Worm (Caenorhabditis elegans): Measurements from ENCODE around the gene lrr-1.

Gene lrr-1

DNA sequence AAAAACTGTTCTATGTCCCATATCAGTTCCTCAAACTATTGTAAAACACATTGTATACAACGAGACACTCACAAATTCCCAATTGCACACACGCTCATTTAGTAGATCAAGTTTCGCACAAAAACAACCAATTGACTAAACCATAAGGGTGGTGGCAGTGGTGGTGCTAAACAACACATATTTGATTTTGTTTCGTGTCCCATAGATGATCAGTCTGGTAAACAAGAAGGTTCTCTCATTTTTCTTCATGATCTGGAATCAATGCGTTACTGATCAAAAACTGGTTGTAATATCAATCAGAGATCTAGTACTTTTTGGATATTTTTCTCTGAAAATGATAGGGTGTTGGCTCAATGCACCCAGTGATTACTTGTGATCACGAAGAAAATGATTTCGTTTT, 17.7 kb downstream of the lrr-1 start:
- TF ChIP-seq unc-62 (GFP tag; optimal IDR thresholded peaks at IDR 0.05 in 1 of 2) (peak in 1 of 2 experiments; percentile 77), unc-62 (tag; optimal IDR thresholded peaks at IDR 0.05) (no peak), fkh-10 (GFP tag; optimal IDR thresholded peaks at IDR 0.05) (no peak), aly-2 (tag; optimal IDR thresholded peaks at IDR 0.05) (no peak), aha-1 (tag) (peak; percentile 24), nhr-102 (tag; optimal IDR thresholded peaks at IDR 0.05) (no peak)

DNA sequence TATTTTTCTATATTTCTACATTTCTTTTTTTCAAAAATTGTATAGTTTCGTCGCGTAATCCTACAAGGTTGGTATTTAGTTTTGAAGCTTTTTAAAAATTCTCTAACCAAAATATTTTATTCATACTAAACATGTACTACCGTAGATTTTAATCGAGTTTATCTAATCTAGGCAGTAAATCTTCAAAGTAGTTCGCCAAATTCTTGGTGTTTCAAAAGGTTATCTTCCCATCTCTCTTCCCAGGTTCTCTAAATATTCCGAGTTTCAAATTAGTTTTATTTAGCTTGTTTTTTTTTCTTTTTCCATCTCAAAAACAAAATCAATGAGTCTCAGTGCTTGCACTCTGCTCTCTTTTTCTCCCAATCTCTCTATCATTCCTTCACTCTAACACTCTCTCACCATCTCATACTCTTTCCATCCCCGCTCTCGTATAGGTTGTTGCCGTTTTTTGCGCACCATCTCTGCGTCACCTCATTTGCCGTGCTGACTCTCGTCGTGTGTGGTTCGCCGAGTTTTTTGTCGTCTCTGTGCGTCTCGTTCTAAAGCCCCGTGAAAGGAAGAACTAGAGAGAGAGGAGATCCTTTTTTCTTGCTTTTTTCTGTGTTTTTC, 19.2 kb downstream of the lrr-1 start:
- TF ChIP-seq Y48G9A.11 (GFP tag; IDR thresholded peaks at IDR 0.05) (no peak), lin-15B (tag; optimal IDR thresholded peaks at IDR 0.05) (no peak), zip-11 (GFP tag; IDR thresholded peaks at IDR 0.05) (no peak), D1046.2 (GFP tag; IDR thresholded peaks at IDR 0.05) (no peak), arid-1 (GFP tag; conservative IDR thresholded peaks at IDR 0.05) (0 out of 2 replicates have a peak, but pooled peaks have one; percentile 23), hlh-30 (tag; optimal IDR thresholded peaks at IDR 0.05; ENCODE audit: insufficient read depth) (peak; percentile 77), dmd-8 (GFP tag; IDR thresholded peaks at IDR 0.05) (no peak), T26A8.4 (GFP tag; IDR thresholded peaks at IDR 0.05) (peak; percentile 49; the same call in 1 of the 2 replicates), unc-39 (tag; optimal IDR thresholded peaks at IDR 0.05) (no peak), hmg-1.1 (GFP tag; IDR thresholded peaks at IDR 0.05) (peak; percentile 89), jun-1 (tag; optimal IDR thresholded peaks at IDR 0.05) (no peak), aha-1 (tag) (peak; percentile 97), daf-12 (tag; optimal IDR thresholded peaks at IDR 0.05) (no peak), Y105C5A.15 (GFP tag; IDR thresholded peaks at IDR 0.05) (no peak), ces-1 (GFP tag; optimal IDR thresholded peaks at IDR 0.05) (peak; percentile 33), fkh-10 (GFP tag; optimal IDR thresholded peaks at IDR 0.05) (peak; percentile 58), nhr-11 (tag; optimal IDR thresholded peaks at IDR 0.05) (peak; percentile 63), hif-1 (tag; optimal IDR thresholded peaks at IDR 0.05) (peak in 1 of 2 experiments; percentile 51), dpl-1 (GFP tag; optimal IDR thresholded peaks at IDR 0.05) (peak; percentile 60), dve-1 (tag; optimal IDR thresholded peaks at IDR 0.05; ENCODE audit: insufficient read depth) (peak; percentile 78), zfp-3 (GFP tag; conservative IDR thresholded peaks at IDR 0.05) (no peak), pqm-1 (tag; optimal IDR thresholded peaks at IDR 0.05) (no peak), F44E2.7 (GFP tag; IDR thresholded peaks at IDR 0.05) (no peak), dmd-9 (GFP tag; IDR thresholded peaks at IDR 0.05) (no peak), ceh-44 (GFP tag; IDR thresholded peaks at IDR 0.05) (no peak), nhr-102 (tag; optimal IDR thresholded peaks at IDR 0.05) (peak; percentile 12), ceh-32 (tag; optimal IDR thresholded peaks at IDR 0.05; ENCODE audit: poor library complexity) (no peak), skn-1 (tag; optimal IDR thresholded peaks at IDR 0.05) (no peak), vab-7 (GFP tag; IDR thresholded peaks at IDR 0.05) (no peak), nhr-77 (tag; optimal IDR thresholded peaks at IDR 0.05) (no peak), tag-97 (GFP tag; IDR thresholded peaks at IDR 0.05) (no peak), hlh-11 (tag; optimal IDR thresholded peaks at IDR 0.05) (peak; percentile 83), php-3 (GFP tag; IDR thresholded peaks at IDR 0.05) (0 out of 2 replicates have a peak, but pooled peaks have one; percentile 16), lim-7 (GFP tag; IDR thresholded peaks at IDR 0.05) (no peak), daf-8 (GFP tag; IDR thresholded peaks at IDR 0.05) (no peak), nhr-42 (GFP tag; IDR thresholded peaks at IDR 0.05) (no peak), set-16 (GFP tag; IDR thresholded peaks at IDR 0.05) (peak; percentile 44; the same call in 1 of the 2 replicates), F26F4.8 (GFP tag; conservative IDR thresholded peaks at IDR 0.05) (no peak), nhr-6 (tag; optimal IDR thresholded peaks at IDR 0.05) (peak; percentile 21), lin-1 (GFP tag; IDR thresholded peaks at IDR 0.05) (no peak), nhr-76 (tag; optimal IDR thresholded peaks at IDR 0.05) (no peak), ceh-28 (tag; optimal IDR thresholded peaks at IDR 0.05) (no peak), nhr-48 (tag; optimal IDR thresholded peaks at IDR 0.05) (peak; percentile 32), daf-16 (GFP tag; optimal IDR thresholded peaks at IDR 0.05) (peak; percentile 11 to 19), daf-16 (tag; optimal IDR thresholded peaks at IDR 0.05) (peak; percentile 74), ceh-20 (GFP tag; IDR thresholded peaks at IDR 0.05) (peak; percentile 44), aly-2 (tag; optimal IDR thresholded peaks at IDR 0.05) (no peak), ceh-82 (tag; optimal IDR thresholded peaks at IDR 0.05) (no peak)
